Worm (Caenorhabditis elegans) whole organism, L1 larva: Measurements from ENCODE around the gene F21C10.18.

Source experiments
- C04F5.9 ChIP-seq: sonication (generic microtip); optimal IDR thresholded peaks from 2 replicates; lab custom pipeline; 2016; ENCODE audit warnings: missing genetic modification characterization, missing compliant biosample characterization
- C16A3.4 ChIP-seq: fragments of 150-350 bp; optimal IDR thresholded peaks from 2 replicates; lab custom pipeline; 2014; ENCODE audit warnings: missing biosample characterization, missing genetic modification characterization
- C34B4.2 ChIP-seq: sonication (generic microtip); optimal IDR thresholded peaks from 2 replicates; lab custom pipeline; 2017; ENCODE audit warnings: mild to moderate bottlenecking, missing genetic modification characterization, missing compliant biosample characterization
- F16B12.6 ChIP-seq: fragments of 150-350 bp; optimal IDR thresholded peaks from 2 replicates; lab custom pipeline; 2014; ENCODE audit warnings: missing biosample characterization, missing genetic modification characterization
- Y116A8C.19 ChIP-seq: sonication (generic microtip); optimal IDR thresholded peaks from 2 replicates; lab custom pipeline; 2016; ENCODE audit warnings: missing compliant biosample characterization, missing genetic modification characterization, borderline replicate concordance
- aha-1 ChIP-seq: fragments of 150-350 bp; optimal IDR thresholded peaks from 2 replicates; lab custom pipeline; 2014; ENCODE audit warnings: missing biosample characterization, missing genetic modification characterization
- alr-1 ChIP-seq: fragments of 200-800 bp; sonication (Bioruptor generic); optimal IDR thresholded peaks from 2 replicates; lab custom pipeline; 2018; ENCODE audit warnings: borderline replicate concordance, mild to moderate bottlenecking, missing genetic modification characterization, missing compliant biosample characterization
- ama-1 ChIP-seq: fragments of 150-350 bp; optimal IDR thresholded peaks from 2 replicates; lab custom pipeline; 2014
- ceh-63 ChIP-seq: fragments of 200-800 bp; sonication (Bioruptor generic); optimal IDR thresholded peaks from 2 replicates; lab custom pipeline; 2018; ENCODE audit warnings: mild to moderate bottlenecking, missing genetic modification characterization, missing compliant biosample characterization
- ceh-90 ChIP-seq: sonication (generic microtip); optimal IDR thresholded peaks from 2 replicates; lab custom pipeline; 2016; ENCODE audit warnings: missing genetic modification characterization, missing compliant biosample characterization
- dpl-1 ChIP-seq, 3 experiments: fragments of 150-350 bp in 2 of 3; sonication (generic microtip) in 1 of 3; optimal IDR thresholded peaks; 2 replicates each; lab custom pipeline; 2014 to 2017; ENCODE audit warnings: missing biosample characterization in 3 of 3, missing genetic modification characterization in 3 of 3, missing genetic modification reagents in 3 of 3
- efl-1 ChIP-seq, 4 experiments: fragments of 150-350 bp; optimal IDR thresholded peaks in 3 of 4; peaks in 1 of 4; 1 replicate in 1 of 4; 2 replicates in 3 of 4; lab custom pipeline; 2014; ENCODE audit warnings: missing biosample characterization in 2 of 4, missing genetic modification characterization in 2 of 4, missing genetic modification reagents in 2 of 4
- efl-3 ChIP-seq: fragments of 200-800 bp; sonication (Bioruptor generic); optimal IDR thresholded peaks from 2 replicates; lab custom pipeline; 2018; ENCODE audit warnings: mild to moderate bottlenecking, missing genetic modification characterization, missing compliant biosample characterization
- egl-27 ChIP-seq, 2 experiments: fragments of 150-350 bp in 1 of 2; sonication (generic microtip); optimal IDR thresholded peaks; 3 replicates each; lab custom pipeline; 2017 to 2018; ENCODE audit warnings: missing biosample characterization in 2 of 2, missing genetic modification characterization in 2 of 2, missing genetic modification reagents in 2 of 2
- elt-2 ChIP-seq: sonication (generic microtip); optimal IDR thresholded peaks from 2 replicates; lab custom pipeline; 2016; ENCODE audit warnings: missing genetic modification characterization, mild to moderate bottlenecking, inconsistent platforms, missing compliant biosample characterization, missing genetic modification reagents
- elt-3 ChIP-seq, 6 experiments: fragments of 150-350 bp in 1 of 6; sonication (generic microtip); optimal IDR thresholded peaks; 2 replicates each; lab custom pipeline; 2017 to 2018; ENCODE audit warnings: missing biosample characterization in 6 of 6, missing genetic modification characterization in 6 of 6, inconsistent platforms in 1 of 6
- fkh-8 ChIP-seq: sonication (generic microtip); optimal IDR thresholded peaks from 2 replicates; lab custom pipeline; 2016; ENCODE audit warnings: mild to moderate bottlenecking, missing genetic modification characterization, missing compliant biosample characterization
- fos-1 ChIP-seq: fragments of 150-350 bp; optimal IDR thresholded peaks from 2 replicates; lab custom pipeline; 2014; ENCODE audit warnings: missing biosample characterization, missing genetic modification characterization
- hlh-17 ChIP-seq: fragments of 200-800 bp; sonication (Bioruptor generic); optimal IDR thresholded peaks from 2 replicates; lab custom pipeline; 2018; ENCODE audit warnings: missing genetic modification characterization, mild to moderate bottlenecking, missing compliant biosample characterization, moderate library complexity, borderline replicate concordance
- isw-1 ChIP-seq: fragments of 200-800 bp; sonication (Bioruptor generic); IDR thresholded peaks from 2 replicates; pipeline ENCODE4 v1.3.6; 2022; ENCODE audit warnings: missing genetic modification characterization, missing compliant biosample characterization
- jun-1 ChIP-seq: fragments of 150-350 bp; optimal IDR thresholded peaks from 2 replicates; lab custom pipeline; 2014; ENCODE audit warnings: missing biosample characterization, missing genetic modification reagents, missing genetic modification characterization
- lin-13 ChIP-seq: fragments of 150-350 bp; optimal IDR thresholded peaks from 2 replicates; lab custom pipeline; 2014; ENCODE audit warnings: missing biosample characterization, missing genetic modification reagents, missing genetic modification characterization
- lin-14 ChIP-seq: fragments of 200-800 bp; sonication (Bioruptor generic); optimal IDR thresholded peaks from 2 replicates; lab custom pipeline; 2018; ENCODE audit warnings: mild to moderate bottlenecking, missing genetic modification characterization, moderate library complexity, missing compliant biosample characterization
- lin-39 ChIP-seq: fragments of 150-350 bp; optimal IDR thresholded peaks from 2 replicates; lab custom pipeline; 2014; ENCODE audit warnings: missing biosample characterization, missing genetic modification reagents, missing genetic modification characterization
- lsy-2 ChIP-seq, 2 experiments: fragments of 150-350 bp; optimal IDR thresholded peaks; 2 replicates each; lab custom pipeline; 2014; ENCODE audit warnings: missing biosample characterization in 2 of 2, missing genetic modification characterization in 2 of 2
- mab-9 ChIP-seq: fragments of 200-800 bp; sonication (Bioruptor generic); IDR thresholded peaks from 2 replicates; pipeline ENCODE4 v1.3.6; 2022; ENCODE audit warnings: missing genetic modification reagents, missing genetic modification characterization, missing compliant biosample characterization
- mdl-1 ChIP-seq, 2 experiments: fragments of 150-350 bp; optimal IDR thresholded peaks; 2 replicates each; lab custom pipeline; 2014 to 2017; ENCODE audit warnings: missing biosample characterization in 2 of 2, missing genetic modification characterization in 2 of 2, inconsistent platforms in 1 of 2
- nhr-12 ChIP-seq: sonication (generic microtip); optimal IDR thresholded peaks from 2 replicates; lab custom pipeline; 2017; ENCODE audit warnings: missing biosample characterization, missing genetic modification characterization
- nhr-19 ChIP-seq: fragments of 200-800 bp; sonication (Bioruptor generic); conservative IDR thresholded peaks from 2 replicates; pipeline ENCODE4 v1.3.6; 2022; ENCODE audit warnings: missing genetic modification characterization, missing compliant biosample characterization
- nhr-237 ChIP-seq: fragments of 150-350 bp; optimal IDR thresholded peaks from 2 replicates; lab custom pipeline; 2014; ENCODE audit warnings: missing biosample characterization, missing genetic modification characterization
- nhr-71 ChIP-seq: sonication (generic microtip); optimal IDR thresholded peaks from 2 replicates; lab custom pipeline; 2016; ENCODE audit warnings: mild to moderate bottlenecking, missing genetic modification characterization, moderate library complexity, missing compliant biosample characterization
- nhr-76 ChIP-seq: sonication (generic microtip); optimal IDR thresholded peaks from 2 replicates; lab custom pipeline; 2017; ENCODE audit warnings: missing biosample characterization, missing genetic modification characterization
- nhr-84 ChIP-seq: sonication (generic microtip); optimal IDR thresholded peaks from 2 replicates; lab custom pipeline; 2017; ENCODE audit warnings: missing biosample characterization, missing genetic modification characterization
- nhr-85 ChIP-seq: sonication (generic microtip); peaks from one replicate; lab custom pipeline; 2016; ENCODE audit warnings: missing genetic modification characterization, inconsistent platforms, missing compliant biosample characterization
- pax-3 ChIP-seq: fragments of 200-800 bp; sonication (Bioruptor generic); optimal IDR thresholded peaks from 2 replicates; lab custom pipeline; 2018; ENCODE audit warnings: mild to moderate bottlenecking, missing genetic modification characterization, moderate library complexity, missing compliant biosample characterization
- pqm-1 ChIP-seq: sonication (generic microtip); optimal IDR thresholded peaks from 3 replicates; lab custom pipeline; 2017; ENCODE audit warnings: missing biosample characterization, missing genetic modification characterization
- snpc-4 ChIP-seq: fragments of 150-350 bp; optimal IDR thresholded peaks from 2 replicates; lab custom pipeline; 2014; ENCODE audit warnings: missing biosample characterization, missing genetic modification characterization
- snu-23 ChIP-seq: sonication (generic microtip); optimal IDR thresholded peaks from 2 replicates; lab custom pipeline; 2016; ENCODE audit warnings: missing genetic modification characterization, missing compliant biosample characterization
- sox-4 ChIP-seq: sonication (generic microtip); optimal IDR thresholded peaks from 2 replicates; lab custom pipeline; 2016; ENCODE audit warnings: missing genetic modification characterization, missing compliant biosample characterization
- sptf-1 ChIP-seq: fragments of 150-350 bp; optimal IDR thresholded peaks from 2 replicates; lab custom pipeline; 2014; ENCODE audit warnings: missing biosample characterization, missing genetic modification characterization
- sup-37 ChIP-seq: fragments of 200-800 bp; sonication (Bioruptor generic); optimal IDR thresholded peaks from 2 replicates; lab custom pipeline; 2018; ENCODE audit warnings: mild to moderate bottlenecking, missing genetic modification characterization, missing compliant biosample characterization
- tbx-2 ChIP-seq: sonication (generic microtip); optimal IDR thresholded peaks from 2 replicates; lab custom pipeline; 2016; ENCODE audit warnings: missing genetic modification characterization, missing compliant biosample characterization
- tlp-1 ChIP-seq: fragments of 150-350 bp; optimal IDR thresholded peaks from 2 replicates; lab custom pipeline; 2014; ENCODE audit warnings: missing biosample characterization, missing genetic modification characterization
- unc-130 ChIP-seq: fragments of 150-350 bp; optimal IDR thresholded peaks from 2 replicates; lab custom pipeline; 2017; ENCODE audit warnings: missing biosample characterization, missing genetic modification characterization, inconsistent platforms
- unc-30 ChIP-seq: sonication (generic microtip); optimal IDR thresholded peaks from 2 replicates; lab custom pipeline; 2017; ENCODE audit warnings: missing biosample characterization, missing genetic modification characterization
- unc-86 ChIP-seq: sonication (generic microtip); optimal IDR thresholded peaks from 2 replicates; lab custom pipeline; 2016; ENCODE audit warnings: missing genetic modification characterization, missing compliant biosample characterization
- unc-98 ChIP-seq: fragments of 200-800 bp; sonication (Bioruptor generic); IDR thresholded peaks from 2 replicates; pipeline ENCODE4 v1.3.6; 2022; ENCODE audit warnings: missing genetic modification characterization, missing compliant biosample characterization
- vab-15 ChIP-seq: sonication (generic microtip); optimal IDR thresholded peaks from 2 replicates; lab custom pipeline; 2017; ENCODE audit warnings: missing genotype, mild to moderate bottlenecking, missing genetic modification characterization, missing compliant biosample characterization
- xbp-1 ChIP-seq: sonication (generic microtip); optimal IDR thresholded peaks from 2 replicates; lab custom pipeline; 2016; ENCODE audit warnings: missing genetic modification characterization, missing compliant biosample characterization
- zag-1 ChIP-seq: fragments of 150-350 bp; optimal IDR thresholded peaks from 2 replicates; lab custom pipeline; 2014; ENCODE audit warnings: missing biosample characterization, missing genetic modification characterization
- zip-4 ChIP-seq: fragments of 200-800 bp; sonication (Bioruptor generic); optimal IDR thresholded peaks from 2 replicates; lab custom pipeline; 2018; ENCODE audit warnings: mild to moderate bottlenecking, missing genetic modification characterization, moderate library complexity, missing compliant biosample characterization
- ztf-11 ChIP-seq, 2 experiments: sonication (generic microtip); optimal IDR thresholded peaks; 2 replicates each; lab custom pipeline; 2016 to 2017; ENCODE audit warnings: missing genetic modification characterization in 2 of 2, missing biosample characterization in 1 of 2, missing compliant biosample characterization in 1 of 2

Gene F21C10.18

ce11 chrV:9078815-9079525 lies 29.3 kb upstream of the F21C10.18 start:
- TF ChIP-seq unc-98 (no peak), unc-130 (peak; percentile 19), F16B12.6 (tag; lab: Kevin White, UChicago) (no peak), egl-27 (tag; optimal IDR thresholded peaks at IDR 0.05; lab: Kevin White, UChicago) (no peak), nhr-84 (tag; lab: Kevin White, UChicago) (no peak), lin-14 (peak; percentile 35), pax-3 (tag; lab: Kevin White, UChicago) (no peak), fkh-8 (no peak), sptf-1 (tag; lab: Kevin White, UChicago) (no peak), nhr-237 (tag; lab: Kevin White, UChicago) (no peak), efl-3 (GFP tag; lab: Kevin White, UChicago) (no peak), zag-1 (tag; lab: Kevin White, UChicago) (no peak), lin-39 (tag; lab: Kevin White, UChicago) (no peak), jun-1 (tag; lab: Kevin White, UChicago) (peak; percentile 26), C04F5.9 (tag; lab: Kevin White, UChicago) (no peak), isw-1 (GFP tag; lab: Robert Waterston, UW) (no peak), tbx-2 (tag; lab: Kevin White, UChicago) (peak; percentile 9), alr-1 (tag; lab: Kevin White, UChicago) (no peak), hlh-17 (GFP tag; lab: Kevin White, UChicago) (no peak), mdl-1 (tag; optimal IDR thresholded peaks at IDR 0.05; lab: Kevin White, UChicago) (peak in 1 of 2 experiments; percentile 45), ztf-11 (tag; optimal IDR thresholded peaks at IDR 0.05; lab: Kevin White, UChicago) (no peak), ceh-90 (tag; lab: Kevin White, UChicago) (no peak), efl-1 (optimal IDR thresholded peaks at IDR 0.05; lab: Kevin White, UChicago) (no peak), efl-1 (GFP tag; optimal IDR thresholded peaks at IDR 0.05 in 1 of 2; lab: Kevin White, UChicago) (no peak), nhr-12 (tag; lab: Kevin White, UChicago) (no peak), snpc-4 (tag; lab: Kevin White, UChicago) (no peak), C34B4.2 (tag; lab: Kevin White, UChicago) (no peak), snu-23 (GFP tag; lab: Kevin White, UChicago) (peak; percentile 37), nhr-71 (tag; lab: Kevin White, UChicago) (peak; percentile 37), ceh-63 (no peak), sox-4 (tag; lab: Kevin White, UChicago) (no peak), nhr-85 (tag; lab: Kevin White, UChicago) (peak; percentile 78), sup-37 (GFP tag; lab: Kevin White, UChicago) (no peak), nhr-19 (GFP tag; lab: Robert Waterston, UW) (peak; percentile 61), dpl-1 (GFP tag; optimal IDR thresholded peaks at IDR 0.05; lab: Kevin White, UChicago) (no peak), elt-2 (tag; lab: Kevin White, UChicago) (peak; percentile 75), Y116A8C.19 (no peak), zip-4 (GFP tag; lab: Kevin White, UChicago) (no peak), lin-13 (GFP tag; lab: Kevin White, UChicago) (no peak), C16A3.4 (tag; lab: Kevin White, UChicago) (no peak), xbp-1 (tag; lab: Kevin White, UChicago) (no peak), elt-3 (tag; optimal IDR thresholded peaks at IDR 0.05; lab: Kevin White, UChicago) (peak in 1 of 6 experiments; percentile 69), lsy-2 (tag; optimal IDR thresholded peaks at IDR 0.05; lab: Kevin White, UChicago) (no peak), mab-9 (no peak), aha-1 (no peak), pqm-1 (no peak), ama-1 (no peak), vab-15 (tag; lab: Kevin White, UChicago) (no peak), nhr-76 (tag; lab: Kevin White, UChicago) (no peak), fos-1 (no peak), unc-86 (tag; lab: Kevin White, UChicago) (no peak), tlp-1 (tag; lab: Kevin White, UChicago) (no peak), unc-30 (tag; lab: Kevin White, UChicago) (no peak)
